Fruit fly (Drosophila melanogaster): Measurements from ENCODE around the gene CG12746.

Gene CG12746

dm6 chr3R:5527563-5527962, 37.1 kb upstream of the CG12746 start:
- no peak for TF ChIP-seq CG9139 (GFP tag; optimal IDR thresholded peaks at IDR 0.05)
- no peak for TF ChIP-seq CG32006 (GFP tag; optimal IDR thresholded peaks at IDR 0.05)
- TF ChIP-seq cyc (GFP tag; optimal IDR thresholded peaks at IDR 0.05) = no peak
- TF ChIP-seq lz (GFP tag; optimal IDR thresholded peaks at IDR 0.05) = no peak
- TF ChIP-seq Hr4 (GFP tag; optimal IDR thresholded peaks at IDR 0.05) = no peak
- no peak for TF ChIP-seq Sox102F (GFP tag; optimal IDR thresholded peaks at IDR 0.05)
- TF ChIP-seq CG6808 (GFP tag; optimal IDR thresholded peaks at IDR 0.05) = no peak
- TF ChIP-seq fd85E (GFP tag; optimal IDR thresholded peaks at IDR 0.05) = no peak
- no peak for TF ChIP-seq Eip78C (GFP tag)
- no peak for TF ChIP-seq Lpt (GFP tag; optimal IDR thresholded peaks at IDR 0.05)
- TF ChIP-seq pdm3 (GFP tag; optimal IDR thresholded peaks at IDR 0.05) = no peak
- TF ChIP-seq Met (GFP tag; optimal IDR thresholded peaks at IDR 0.05) = no peak
- no peak for TF ChIP-seq vri (GFP tag; optimal IDR thresholded peaks at IDR 0.05)
- TF ChIP-seq CG8632 (GFP tag; optimal IDR thresholded peaks at IDR 0.05) = no peak
- TF ChIP-seq achi (GFP tag; optimal IDR thresholded peaks at IDR 0.05) = no peak
- no peak for TF ChIP-seq CG8319 (GFP tag; optimal IDR thresholded peaks at IDR 0.05)
- no peak for TF ChIP-seq Blimp-1 (GFP tag; optimal IDR thresholded peaks at IDR 0.05)
- no peak for TF ChIP-seq CG15336 (GFP tag; IDR thresholded peaks at IDR 0.05)

- TF ChIP-seq CG15336 (GFP tag; IDR thresholded peaks at IDR 0.05) = peak; percentile 25; the same call in 1 of the 2 replicates
- TF ChIP-seq CG6276 (GFP tag; optimal IDR thresholded peaks at IDR 0.05) = no peak
- no peak for TF ChIP-seq svp (GFP tag)
- TF ChIP-seq topi (GFP tag; optimal IDR thresholded peaks at IDR 0.05) = no peak
- no peak for TF ChIP-seq Sox15 (GFP tag; optimal IDR thresholded peaks at IDR 0.05)
- TF ChIP-seq eg (GFP tag; IDR thresholded peaks at IDR 0.05) = no peak; the same call in 2 of the 3 replicates
- peak; percentile 54 for TF ChIP-seq esn (GFP tag; optimal IDR thresholded peaks at IDR 0.05)
- no peak for TF ChIP-seq CG8119 (GFP tag; IDR thresholded peaks at IDR 0.05)
- peak; percentile 43 for TF ChIP-seq lz (GFP tag; optimal IDR thresholded peaks at IDR 0.05)
- TF ChIP-seq Eip93F (GFP tag; optimal IDR thresholded peaks at IDR 0.05) = no peak
- 0 out of 2 replicates have a peak, but pooled peaks have one; percentile 7 for TF ChIP-seq CG11294 (GFP tag; IDR thresholded peaks at IDR 0.05)
- no peak for TF ChIP-seq Eip78C (GFP tag)
- TF ChIP-seq fd85E (GFP tag; optimal IDR thresholded peaks at IDR 0.05) = no peak
- no peak for TF ChIP-seq Met (GFP tag; optimal IDR thresholded peaks at IDR 0.05)
- TF ChIP-seq CG34406 (GFP tag; optimal IDR thresholded peaks at IDR 0.05) = no peak
- no peak for TF ChIP-seq acj6 (GFP tag; optimal IDR thresholded peaks at IDR 0.05)
- TF ChIP-seq Eip75B (GFP tag; optimal IDR thresholded peaks at IDR 0.05) = no peak
- no peak for TF ChIP-seq Hr38 (GFP tag; optimal IDR thresholded peaks at IDR 0.05)
- TF ChIP-seq CG32006 (GFP tag; optimal IDR thresholded peaks at IDR 0.05) = no peak
- TF ChIP-seq achi (GFP tag; optimal IDR thresholded peaks at IDR 0.05) = no peak
- TF ChIP-seq ss (GFP tag; optimal IDR thresholded peaks at IDR 0.05) = no peak
- TF ChIP-seq CG10631 (GFP tag; optimal IDR thresholded peaks at IDR 0.05) = no peak
- TF ChIP-seq CG8632 (GFP tag; optimal IDR thresholded peaks at IDR 0.05) = no peak
- TF ChIP-seq Ets21C (GFP tag; optimal IDR thresholded peaks at IDR 0.05) = peak; percentile 32
- TF ChIP-seq spab (GFP tag; optimal IDR thresholded peaks at IDR 0.05) = no peak
- TF ChIP-seq dsx (GFP tag; optimal IDR thresholded peaks at IDR 0.05; ENCODE audit: poor library complexity, severe bottlenecking) = no peak
- TF ChIP-seq CG4318 (GFP tag; optimal IDR thresholded peaks at IDR 0.05) = no peak
- TF ChIP-seq salr (GFP tag; optimal IDR thresholded peaks at IDR 0.05) = no peak
- no peak for TF ChIP-seq Ets96B (tag; optimal IDR thresholded peaks at IDR 0.05)
- no peak for TF ChIP-seq Smox (GFP tag; optimal IDR thresholded peaks at IDR 0.05)
- no peak for TF ChIP-seq CG16779 (tag; optimal IDR thresholded peaks at IDR 0.05)
- no peak for TF ChIP-seq Hr4 (GFP tag; optimal IDR thresholded peaks at IDR 0.05)
- no peak for TF ChIP-seq CG9139 (GFP tag; optimal IDR thresholded peaks at IDR 0.05)
- TF ChIP-seq CG3919 (GFP tag; optimal IDR thresholded peaks at IDR 0.05) = no peak
- TF ChIP-seq vri (GFP tag; optimal IDR thresholded peaks at IDR 0.05) = no peak
- TF ChIP-seq OdsH (GFP tag; optimal IDR thresholded peaks at IDR 0.05) = no peak
- TF ChIP-seq Blimp-1 (GFP tag; optimal IDR thresholded peaks at IDR 0.05) = no peak
- no peak for TF ChIP-seq CG7368 (GFP tag; optimal IDR thresholded peaks at IDR 0.05)
- peak; percentile 47 for TF ChIP-seq Sox14 (GFP tag; optimal IDR thresholded peaks at IDR 0.05)
- no peak for TF ChIP-seq Sox102F (GFP tag; optimal IDR thresholded peaks at IDR 0.05)
- TF ChIP-seq fd59A (GFP tag; optimal IDR thresholded peaks at IDR 0.05) = no peak
- TF ChIP-seq cyc (GFP tag; optimal IDR thresholded peaks at IDR 0.05) = peak; percentile 58
- TF ChIP-seq CG8319 (GFP tag; optimal IDR thresholded peaks at IDR 0.05) = no peak
- peak; percentile 43 for TF ChIP-seq CG31627 (GFP tag; optimal IDR thresholded peaks at IDR 0.05)
- TF ChIP-seq CG10669 (GFP tag; optimal IDR thresholded peaks at IDR 0.05) = no peak
Observed at dm6 chr3R:5547464-5547943, 17.2 kb upstream of the CG12746 start, which contains the start of gene CG2519. TSS of gene CG2519 (minus strand) at chr3R:5547775.

Measured in whole organism, prepupa.